Worm (Caenorhabditis elegans) whole organism, L2 larva: ENCODE results near the gene nphp-4.

ENCODE experiments used
- C34F6.9 ChIP-seq: fragments of 150-350 bp; optimal IDR thresholded peaks from 2 replicates; lab custom pipeline; 2014; ENCODE audit warnings: missing biosample characterization, missing genetic modification characterization
- F13H6.1 ChIP-seq: sonication (generic microtip); optimal IDR thresholded peaks from 2 replicates; lab custom pipeline; 2016; ENCODE audit warnings: missing genetic modification characterization, missing compliant biosample characterization
- Y55F3AM.14 ChIP-seq: fragments of 200-800 bp; sonication (Bioruptor generic); optimal IDR thresholded peaks from 2 replicates; lab custom pipeline; 2018; ENCODE audit warnings: mild to moderate bottlenecking, missing genetic modification characterization, missing compliant biosample characterization
- ZK546.5 ChIP-seq: sonication (generic microtip); optimal IDR thresholded peaks from 2 replicates; lab custom pipeline; 2017; ENCODE audit warnings: missing biosample characterization, missing genetic modification characterization
- alr-1 ChIP-seq: fragments of 150-350 bp; optimal IDR thresholded peaks from 2 replicates; lab custom pipeline; 2014; ENCODE audit warnings: missing biosample characterization, missing genetic modification characterization
- aly-2 ChIP-seq: fragments of 150-350 bp; optimal IDR thresholded peaks from 2 replicates; lab custom pipeline; 2014; ENCODE audit warnings: missing biosample characterization, missing genetic modification characterization
- ama-1 ChIP-seq: fragments of 150-350 bp; optimal IDR thresholded peaks from 2 replicates; lab custom pipeline; 2018; ENCODE audit warnings: inconsistent platforms
- blmp-1 ChIP-seq: sonication (generic microtip); optimal IDR thresholded peaks from 2 replicates; lab custom pipeline; 2017; ENCODE audit warnings: missing genetic modification characterization, mild to moderate bottlenecking, missing compliant biosample characterization, antibody characterized with exemption, moderate library complexity; ENCODE audit not compliant: insufficient read depth
- ceh-16 ChIP-seq: fragments of 150-350 bp; optimal IDR thresholded peaks from 2 replicates; lab custom pipeline; 2014; ENCODE audit warnings: missing biosample characterization, missing genetic modification characterization
- crh-2 ChIP-seq: sonication (generic microtip); optimal IDR thresholded peaks from 2 replicates; lab custom pipeline; 2017; ENCODE audit warnings: missing biosample characterization, missing genetic modification characterization
- egl-27 ChIP-seq: sonication (generic microtip); optimal IDR thresholded peaks from 3 replicates; lab custom pipeline; 2017; ENCODE audit warnings: missing biosample characterization, missing genetic modification reagents, missing genetic modification characterization
- elt-3 ChIP-seq: sonication (generic microtip); optimal IDR thresholded peaks from 2 replicates; lab custom pipeline; 2017; ENCODE audit warnings: missing biosample characterization, missing genetic modification characterization
- fos-1 ChIP-seq: fragments of 150-350 bp; optimal IDR thresholded peaks from 2 replicates; lab custom pipeline; 2014; ENCODE audit warnings: missing biosample characterization, missing genetic modification characterization
- gmeb-1 ChIP-seq: fragments of 150-350 bp; optimal IDR thresholded peaks from 2 replicates; lab custom pipeline; 2014; ENCODE audit warnings: missing biosample characterization, missing genetic modification characterization
- lin-11 ChIP-seq: fragments of 150-350 bp; sonication (generic microtip); optimal IDR thresholded peaks from 2 replicates; lab custom pipeline; 2014; ENCODE audit warnings: missing biosample characterization, missing genetic modification characterization, inconsistent platforms, mixed read lengths
- lsy-2 ChIP-seq, 2 experiments: fragments of 150-350 bp in 1 of 2; sonication (generic microtip) in 1 of 2; optimal IDR thresholded peaks; 2 replicates each; lab custom pipeline; 2014 to 2017; ENCODE audit warnings: missing biosample characterization in 2 of 2, missing genetic modification characterization in 2 of 2
- mab-5 ChIP-seq: fragments of 150-350 bp; optimal IDR thresholded peaks from 2 replicates; lab custom pipeline; 2014; ENCODE audit warnings: missing biosample characterization, missing genetic modification characterization
- mdl-1 ChIP-seq, 2 experiments: fragments of 150-350 bp in 1 of 2; sonication (generic microtip) in 1 of 2; optimal IDR thresholded peaks; 2 replicates each; lab custom pipeline; 2017; ENCODE audit warnings: missing biosample characterization in 2 of 2, missing genetic modification characterization in 2 of 2
- nhr-10 ChIP-seq: sonication (generic microtip); optimal IDR thresholded peaks from 2 replicates; lab custom pipeline; 2017; ENCODE audit warnings: missing biosample characterization, missing genetic modification characterization
- nhr-11 ChIP-seq: fragments of 150-350 bp; optimal IDR thresholded peaks from 2 replicates; lab custom pipeline; 2014; ENCODE audit warnings: missing biosample characterization, missing genetic modification characterization
- nhr-129 ChIP-seq: fragments of 150-350 bp; optimal IDR thresholded peaks from 2 replicates; lab custom pipeline; 2014; ENCODE audit warnings: missing biosample characterization, missing genetic modification characterization
- nhr-21 ChIP-seq: fragments of 150-350 bp; optimal IDR thresholded peaks from 2 replicates; lab custom pipeline; 2014; ENCODE audit warnings: missing biosample characterization, missing genetic modification characterization
- nhr-237 ChIP-seq: fragments of 150-350 bp; optimal IDR thresholded peaks from 2 replicates; lab custom pipeline; 2014; ENCODE audit warnings: missing biosample characterization, missing genetic modification characterization
- nhr-25 ChIP-seq: fragments of 150-350 bp; sonication (generic microtip); optimal IDR thresholded peaks from 3 replicates; lab custom pipeline; 2014; ENCODE audit warnings: missing biosample characterization, missing genetic modification characterization
- nhr-6 ChIP-seq: fragments of 150-350 bp; optimal IDR thresholded peaks from 2 replicates; lab custom pipeline; 2014; ENCODE audit warnings: missing biosample characterization, missing genetic modification characterization
- nhr-77 ChIP-seq: fragments of 150-350 bp; optimal IDR thresholded peaks from 2 replicates; lab custom pipeline; 2014; ENCODE audit warnings: missing biosample characterization, missing genetic modification characterization
- peb-1 ChIP-seq: fragments of 150-350 bp; optimal IDR thresholded peaks from 2 replicates; lab custom pipeline; 2014; ENCODE audit warnings: missing biosample characterization, missing genetic modification characterization
- sem-4 ChIP-seq: fragments of 150-350 bp; optimal IDR thresholded peaks from 2 replicates; lab custom pipeline; 2014; ENCODE audit warnings: missing biosample characterization, missing genetic modification reagents, missing genetic modification characterization
- skn-1 ChIP-seq: sonication (generic microtip); optimal IDR thresholded peaks from 2 replicates; lab custom pipeline; 2017; ENCODE audit warnings: missing biosample characterization, missing genetic modification characterization
- sma-3 ChIP-seq: sonication (generic microtip); optimal IDR thresholded peaks from 2 replicates; lab custom pipeline; 2016; ENCODE audit warnings: missing genetic modification reagents, missing genetic modification characterization, missing compliant biosample characterization
- sma-9 ChIP-seq, 2 experiments: fragments of 150-350 bp in 1 of 2; sonication (generic microtip) in 1 of 2; optimal IDR thresholded peaks; 2 replicates each; lab custom pipeline; 2014 to 2016; ENCODE audit warnings: missing genetic modification characterization in 2 of 2, mild to moderate bottlenecking in 1 of 2, missing biosample characterization in 1 of 2, missing compliant biosample characterization in 1 of 2, missing genetic modification reagents in 1 of 2, moderate library complexity in 1 of 2
- snpc-4 ChIP-seq: fragments of 150-350 bp; optimal IDR thresholded peaks from 2 replicates; lab custom pipeline; 2014; ENCODE audit warnings: missing biosample characterization, missing genetic modification characterization
- unc-39 ChIP-seq: fragments of 150-350 bp; optimal IDR thresholded peaks from 2 replicates; lab custom pipeline; 2014; ENCODE audit warnings: missing biosample characterization, missing genetic modification characterization
- unc-62 ChIP-seq: fragments of 150-350 bp; optimal IDR thresholded peaks from 2 replicates; lab custom pipeline; 2014; ENCODE audit warnings: missing biosample characterization, missing genetic modification reagents, missing genetic modification characterization
- zag-1 ChIP-seq: fragments of 150-350 bp; optimal IDR thresholded peaks from 2 replicates; lab custom pipeline; 2014; ENCODE audit warnings: missing biosample characterization, missing genetic modification characterization
- ztf-1 ChIP-seq: fragments of 200-800 bp; sonication (Bioruptor generic); conservative IDR thresholded peaks from 2 replicates; pipeline ENCODE4 v1.3.6; 2022; ENCODE audit warnings: missing genetic modification characterization, missing compliant biosample characterization
- ztf-11 ChIP-seq: sonication (generic microtip); optimal IDR thresholded peaks from 2 replicates; lab custom pipeline; 2017; ENCODE audit warnings: missing biosample characterization, missing genetic modification characterization

The nphp-4 gene

DNA sequence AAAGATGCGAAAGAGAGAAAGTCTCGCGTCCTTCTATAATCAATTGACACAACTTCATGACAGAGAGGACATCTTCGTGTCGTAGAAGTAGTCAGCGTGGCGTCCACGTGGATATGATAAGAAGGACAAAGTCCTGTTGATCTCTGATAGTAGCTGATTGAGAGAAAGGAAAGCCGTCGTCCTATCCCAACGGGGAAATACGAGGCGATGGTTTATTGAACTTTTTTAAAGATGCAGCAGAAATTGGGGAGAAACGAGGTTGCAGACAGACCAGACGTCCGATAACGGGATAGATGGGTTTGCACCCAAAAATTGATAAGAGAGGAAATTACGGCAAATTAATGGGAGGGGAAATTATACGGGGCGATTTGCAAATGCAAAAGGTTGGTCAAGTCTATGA is 41.0 kb downstream of the nphp-4 start (continued):
- TF ChIP-seq ama-1 (no peak), F13H6.1 (tag; lab: Kevin White, UChicago) (peak; percentile 79), lin-11 (tag; lab: Kevin White, UChicago) (no peak), egl-27 (tag; lab: Kevin White, UChicago) (peak; percentile 91), gmeb-1 (peak; percentile 57), nhr-129 (tag; lab: Kevin White, UChicago) (peak; percentile 31), mab-5 (no peak)

DNA sequence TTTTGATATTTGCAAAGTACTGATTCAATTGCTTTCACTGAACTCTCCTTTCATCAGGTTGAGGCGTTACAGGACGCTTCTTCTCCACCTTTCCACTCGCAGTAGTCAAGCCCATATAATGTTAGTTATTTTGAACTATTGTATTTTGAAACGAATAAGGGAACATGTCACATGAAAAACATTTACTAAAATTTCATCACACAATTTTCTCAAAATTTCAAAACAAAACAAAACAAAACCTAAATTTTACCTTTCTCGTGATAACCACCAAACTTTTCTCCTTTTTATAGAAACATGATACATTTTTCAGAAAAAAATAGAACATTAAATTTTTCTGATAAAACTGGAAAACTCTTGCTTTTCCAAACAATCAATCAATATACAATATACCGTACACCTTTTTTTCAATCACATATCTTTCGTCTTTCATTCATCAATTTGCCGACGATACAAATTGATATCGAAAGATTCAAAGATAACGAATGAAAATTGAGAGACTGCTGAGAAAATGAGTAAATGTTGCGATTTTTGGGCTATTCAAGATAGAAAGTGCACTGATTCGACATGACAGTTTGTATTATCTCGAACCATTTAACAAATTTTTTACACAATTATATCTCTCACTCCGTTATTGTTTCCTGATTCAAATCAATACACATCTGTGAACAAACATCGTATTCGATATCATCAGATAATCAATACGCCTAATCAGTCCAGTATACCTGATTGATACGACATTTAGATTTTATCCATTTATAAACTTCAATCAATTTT is 42.3 kb downstream of the nphp-4 start:
- peak; percentile 86 for TF ChIP-seq sma-3 (GFP tag; lab: Kevin White, UChicago)
- TF ChIP-seq egl-27 (tag; lab: Kevin White, UChicago): peak; percentile 59
- peak; percentile 70 for TF ChIP-seq nhr-25 (tag; lab: Kevin White, UChicago)
- peak; percentile 76 for TF ChIP-seq fos-1 (tag; lab: Kevin White, UChicago)
- peak; percentile 85 for TF ChIP-seq nhr-21
- TF ChIP-seq zag-1 (tag; lab: Kevin White, UChicago): no peak
- TF ChIP-seq ztf-11 (tag; lab: Kevin White, UChicago): no peak
- peak in 1 of 2 experiments; percentile 57 for TF ChIP-seq lsy-2 (tag; optimal IDR thresholded peaks at IDR 0.05; lab: Kevin White, UChicago)
- TF ChIP-seq sma-9 (GFP tag; optimal IDR thresholded peaks at IDR 0.05; lab: Kevin White, UChicago): peak; percentile 95
- no peak for TF ChIP-seq sma-9 (tag; optimal IDR thresholded peaks at IDR 0.05; lab: Kevin White, UChicago)
- TF ChIP-seq blmp-1 (tag; lab: Kevin White, UChicago): peak; percentile 61

DNA sequence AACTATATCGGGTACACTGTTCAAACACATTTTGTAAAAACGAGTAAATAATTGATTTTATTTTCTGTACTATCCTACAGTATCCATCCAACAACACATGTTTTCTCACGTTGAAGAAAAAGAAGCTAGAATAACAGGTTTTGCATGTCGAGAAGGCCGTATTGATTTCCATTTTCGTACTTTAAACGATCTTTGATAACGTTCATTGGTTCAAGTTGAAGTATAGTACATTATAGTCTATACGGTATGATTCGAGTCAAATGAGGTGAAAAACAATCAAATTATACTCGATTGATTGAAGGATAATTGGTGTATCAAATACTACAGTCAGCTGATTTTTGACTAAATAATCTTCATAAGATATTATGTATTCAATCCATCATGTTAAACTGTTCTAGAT is 43.0 kb downstream of the nphp-4 start:
- TF ChIP-seq nhr-6 (no peak), blmp-1 (tag; lab: Kevin White, UChicago) (no peak), nhr-77 (no peak), sma-3 (GFP tag; lab: Kevin White, UChicago) (peak; percentile 9), lsy-2 (tag; optimal IDR thresholded peaks at IDR 0.05; lab: Kevin White, UChicago) (peak in 1 of 2 experiments; percentile 1), lin-11 (tag; lab: Kevin White, UChicago) (no peak), nhr-11 (no peak), nhr-10 (tag; lab: Kevin White, UChicago) (no peak), C34F6.9 (tag; lab: Kevin White, UChicago) (no peak), ama-1 (no peak), ZK546.5 (tag; lab: Kevin White, UChicago) (no peak), aly-2 (tag; lab: Kevin White, UChicago) (no peak), nhr-25 (tag; lab: Kevin White, UChicago) (peak; percentile 53), sma-9 (GFP tag; optimal IDR thresholded peaks at IDR 0.05; lab: Kevin White, UChicago) (peak; percentile 30), sma-9 (tag; optimal IDR thresholded peaks at IDR 0.05; lab: Kevin White, UChicago) (no peak), nhr-21 (peak; percentile 15), snpc-4 (tag; lab: Kevin White, UChicago) (no peak)

DNA sequence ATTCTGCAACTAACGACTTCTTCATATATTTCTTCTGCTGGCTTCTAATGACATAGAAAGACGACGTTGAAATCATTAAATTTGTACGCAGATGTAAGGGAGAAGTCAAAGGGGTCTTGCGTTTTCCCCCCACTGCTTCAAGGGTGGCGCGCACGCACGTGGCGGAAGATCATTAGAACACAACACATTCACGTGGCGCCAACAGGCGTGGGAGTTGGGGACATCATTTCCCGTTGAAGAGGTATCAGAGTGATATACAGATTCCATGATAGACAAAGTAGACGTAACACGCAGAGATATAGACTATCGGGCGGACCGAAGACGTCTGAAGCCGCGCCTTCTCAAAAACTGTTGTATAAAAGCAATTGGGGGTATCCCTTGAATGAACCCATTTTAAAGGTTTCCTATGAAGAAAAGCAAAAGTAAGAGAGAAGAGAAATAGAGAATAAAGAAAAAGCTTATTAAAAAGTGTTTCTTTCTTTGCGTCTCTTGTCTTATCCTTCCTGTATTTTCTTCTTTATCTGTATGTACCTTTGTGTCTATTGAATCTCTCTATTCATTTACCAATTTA is 44.2 kb downstream of the nphp-4 start:
- TF ChIP-seq sma-9 (GFP tag; optimal IDR thresholded peaks at IDR 0.05; lab: Kevin White, UChicago): peak; percentile 99
- TF ChIP-seq sma-9 (tag; optimal IDR thresholded peaks at IDR 0.05; lab: Kevin White, UChicago): peak; percentile 42
- peak; percentile 92 to 93 for TF ChIP-seq mdl-1 (tag; optimal IDR thresholded peaks at IDR 0.05; lab: Kevin White, UChicago)
- no peak for TF ChIP-seq elt-3 (tag; lab: Kevin White, UChicago)
- no peak for TF ChIP-seq mab-5
- peak; percentile 65 for TF ChIP-seq crh-2 (tag; lab: Kevin White, UChicago)
- peak; percentile 98 for TF ChIP-seq nhr-21
- TF ChIP-seq nhr-10 (tag; lab: Kevin White, UChicago): no peak
- no peak for TF ChIP-seq unc-62
- no peak for TF ChIP-seq nhr-6
- TF ChIP-seq sem-4 (tag; lab: Kevin White, UChicago): peak; percentile 82
- TF ChIP-seq peb-1: no peak
- peak; percentile 14 for TF ChIP-seq nhr-129 (tag; lab: Kevin White, UChicago)
- no peak for TF ChIP-seq snpc-4 (tag; lab: Kevin White, UChicago)
- TF ChIP-seq unc-39 (tag; lab: Kevin White, UChicago): no peak
- TF ChIP-seq alr-1 (tag; lab: Kevin White, UChicago): no peak
- no peak for TF ChIP-seq nhr-237 (tag; lab: Kevin White, UChicago)
- TF ChIP-seq skn-1: no peak
- peak; percentile 95 for TF ChIP-seq blmp-1 (tag; lab: Kevin White, UChicago)
- peak; percentile 96 for TF ChIP-seq nhr-25 (tag; lab: Kevin White, UChicago)
- peak; percentile 36 for TF ChIP-seq gmeb-1
- peak; percentile 83 for TF ChIP-seq F13H6.1 (tag; lab: Kevin White, UChicago)
- peak; percentile 97 for TF ChIP-seq sma-3 (GFP tag; lab: Kevin White, UChicago)
- TF ChIP-seq zag-1 (tag; lab: Kevin White, UChicago): no peak
- TF ChIP-seq Y55F3AM.14 (GFP tag; lab: Kevin White, UChicago): peak; percentile 82
- TF ChIP-seq ztf-1 (GFP tag; lab: Robert Waterston, UW): no peak
- peak; percentile 59 for TF ChIP-seq egl-27 (tag; lab: Kevin White, UChicago)
- TF ChIP-seq lsy-2 (tag; optimal IDR thresholded peaks at IDR 0.05; lab: Kevin White, UChicago): peak in 1 of 2 experiments; percentile 51
- TF ChIP-seq ceh-16 (tag; lab: Kevin White, UChicago): no peak
- TF ChIP-seq, all 48 proteins: peak for 14
